Worm (Caenorhabditis elegans): ENCODE data around the gene srz-42.

srz-42 gene

ce11 chrIV:14098540-14099098 lies 30.6 kb upstream of the srz-42 start:
- TF ChIP-seq set-16 (GFP tag; IDR thresholded peaks at IDR 0.05) (peak; percentile 99), unc-62 (GFP tag; optimal IDR thresholded peaks at IDR 0.05 in 1 of 2) (peak in 1 of 2 experiments; percentile 23), unc-62 (tag; optimal IDR thresholded peaks at IDR 0.05) (no peak), nhr-76 (tag; optimal IDR thresholded peaks at IDR 0.05) (no peak), aly-2 (tag; optimal IDR thresholded peaks at IDR 0.05) (no peak), lin-38 (GFP tag; IDR thresholded peaks at IDR 0.05) (peak; percentile 30; the same call in 1 of the 2 replicates), rbr-2 (tag; optimal IDR thresholded peaks at IDR 0.05) (peak; percentile 28), F49E8.2 (tag; optimal IDR thresholded peaks at IDR 0.05; ENCODE audit: borderline replicate concordance) (no peak), pha-4 (GFP tag; IDR thresholded peaks at IDR 0.05) (peak; percentile 62; the same call in 1 of the 2 replicates), pha-4 (tag; optimal IDR thresholded peaks at IDR 0.05) (no peak), php-3 (GFP tag; IDR thresholded peaks at IDR 0.05) (0 out of 2 replicates have a peak, but pooled peaks have one; percentile 33)

ce11 chrIV:14099256-14099655 lies 29.9 kb upstream of the srz-42 start, which contains the start of gene col-133:
Gene col-133, minus strand, starts transcription at chrIV:14099356.
- TF ChIP-seq mep-1 (tag; optimal IDR thresholded peaks at IDR 0.05), result no peak

- TF ChIP-seq pqm-1 (tag; optimal IDR thresholded peaks at IDR 0.05) (peak; percentile 37), daf-16 (GFP tag; optimal IDR thresholded peaks at IDR 0.05) (no peak), daf-16 (tag; optimal IDR thresholded peaks at IDR 0.05) (peak; percentile 74), dpl-1 (GFP tag; optimal IDR thresholded peaks at IDR 0.05) (peak; percentile 26), aly-2 (tag; optimal IDR thresholded peaks at IDR 0.05) (no peak), zfp-3 (GFP tag; conservative IDR thresholded peaks at IDR 0.05) (no peak), hlh-11 (tag; optimal IDR thresholded peaks at IDR 0.05) (no peak), nhr-6 (tag; optimal IDR thresholded peaks at IDR 0.05) (peak; percentile 52), nhr-77 (tag; optimal IDR thresholded peaks at IDR 0.05) (peak; percentile 39), F44E2.7 (GFP tag; IDR thresholded peaks at IDR 0.05) (no peak), D1046.2 (GFP tag; IDR thresholded peaks at IDR 0.05) (no peak), lin-29 (GFP tag; IDR thresholded peaks at IDR 0.05) (no peak), zag-1 (tag; optimal IDR thresholded peaks at IDR 0.05) (no peak), dve-1 (tag; optimal IDR thresholded peaks at IDR 0.05; ENCODE audit: insufficient read depth) (peak; percentile 39), dmd-8 (GFP tag; IDR thresholded peaks at IDR 0.05) (no peak), nhr-28 (tag; optimal IDR thresholded peaks at IDR 0.05) (peak; percentile 28), lin-38 (GFP tag; IDR thresholded peaks at IDR 0.05) (peak; percentile 43; the same call in 1 of the 2 replicates), php-3 (GFP tag; IDR thresholded peaks at IDR 0.05) (0 out of 2 replicates have a peak, but pooled peaks have one; percentile 24)
These were observed 26.1 kb upstream of the srz-42 start, which contains the start of gene F52B11.5 for ce11 chrIV:14103054-14103453. Gene F52B11.5, minus strand, starts transcription at chrIV:14103231.

- TF ChIP-seq nhr-102 (tag; optimal IDR thresholded peaks at IDR 0.05), result no peak
- no peak for TF ChIP-seq nhr-10 (tag; optimal IDR thresholded peaks at IDR 0.05)
- no peak for TF ChIP-seq zip-11 (GFP tag; IDR thresholded peaks at IDR 0.05)
- TF ChIP-seq lsy-2 (tag; optimal IDR thresholded peaks at IDR 0.05), result no peak
- no peak for TF ChIP-seq F49E8.2 (tag; optimal IDR thresholded peaks at IDR 0.05; ENCODE audit: borderline replicate concordance)
- no peak for TF ChIP-seq set-16 (GFP tag; IDR thresholded peaks at IDR 0.05)
- TF ChIP-seq lin-15B (tag; optimal IDR thresholded peaks at IDR 0.05), result no peak
- TF ChIP-seq ceh-20 (GFP tag; IDR thresholded peaks at IDR 0.05), result no peak
- TF ChIP-seq vab-7 (GFP tag; IDR thresholded peaks at IDR 0.05), result no peak
- no peak for TF ChIP-seq D1046.2 (GFP tag; IDR thresholded peaks at IDR 0.05)
- no peak for TF ChIP-seq skn-1 (tag; optimal IDR thresholded peaks at IDR 0.05)
- no peak for TF ChIP-seq ZK546.5 (tag; optimal IDR thresholded peaks at IDR 0.05)
- TF ChIP-seq nhr-28 (tag; optimal IDR thresholded peaks at IDR 0.05), result no peak
These were observed 24.4 kb upstream of the srz-42 start for ce11 chrIV:14104745-14105144.
